Worm (Caenorhabditis elegans) whole organism, L2 larva: Measurements from ENCODE around the gene rsp-7.

Experiments
- ama-1 ChIP-seq: fragments of 150-350 bp; optimal IDR thresholded peaks from 2 replicates; lab custom pipeline; 2018; ENCODE audit warnings: inconsistent platforms
- ceh-82 ChIP-seq: fragments of 150-350 bp; optimal IDR thresholded peaks from 2 replicates; lab custom pipeline; 2014; ENCODE audit warnings: missing biosample characterization, missing genetic modification characterization
- lsy-2 ChIP-seq, 2 experiments: fragments of 150-350 bp in 1 of 2; sonication (generic microtip) in 1 of 2; optimal IDR thresholded peaks; 2 replicates each; lab custom pipeline; 2014 to 2017; ENCODE audit warnings: missing biosample characterization in 2 of 2, missing genetic modification characterization in 2 of 2
- unc-39 ChIP-seq: fragments of 150-350 bp; optimal IDR thresholded peaks from 2 replicates; lab custom pipeline; 2014; ENCODE audit warnings: missing biosample characterization, missing genetic modification characterization

DNA sequence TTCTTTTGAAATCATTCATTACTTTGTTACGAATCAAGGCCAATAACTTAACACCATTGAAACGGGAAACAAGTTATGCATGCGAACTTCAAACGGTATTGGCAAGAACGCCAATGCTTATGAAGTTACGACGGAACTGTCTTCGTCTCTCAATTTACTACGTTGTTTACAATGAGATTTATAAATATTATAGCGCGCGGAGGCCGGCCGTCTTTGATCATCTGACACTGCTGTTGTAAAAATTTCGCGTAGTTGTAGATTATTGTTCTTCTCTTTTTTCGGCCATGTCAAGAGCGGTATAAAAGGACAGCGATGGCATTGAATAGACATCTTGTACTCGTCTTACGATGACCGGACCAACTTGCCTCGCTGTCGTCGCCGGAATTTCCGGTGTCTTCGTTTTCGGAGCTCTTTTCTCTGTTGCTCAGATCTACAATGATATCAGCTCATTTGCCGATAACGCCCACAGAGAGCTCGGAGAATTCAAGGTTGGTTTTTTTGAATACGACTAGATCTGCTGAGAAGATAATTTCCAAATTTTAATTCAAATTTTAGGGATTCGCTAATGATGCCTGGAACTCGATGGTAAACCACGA, 45.7 kb downstream of the rsp-7 start, which contains the start of gene col-39:
- no peak for TF ChIP-seq ceh-82 (tag; lab: Kevin White, UChicago)
- TF ChIP-seq unc-39 = no peak
- peak; percentile 41 for TF ChIP-seq ama-1
- no peak for TF ChIP-seq lsy-2 (tag; optimal IDR thresholded peaks at IDR 0.05; lab: Kevin White, UChicago)
